Worm (Caenorhabditis elegans) whole organism, L2 larva: Measurements from ENCODE around the gene F44E5.5.

Source experiments
- R02D3.7 ChIP-seq: fragments of 150-350 bp; optimal IDR thresholded peaks from 2 replicates; lab custom pipeline; 2014; ENCODE audit warnings: missing biosample characterization, missing genetic modification characterization
- alr-1 ChIP-seq: fragments of 150-350 bp; optimal IDR thresholded peaks from 2 replicates; lab custom pipeline; 2014; ENCODE audit warnings: missing biosample characterization, missing genetic modification characterization
- dmd-4 ChIP-seq: sonication (generic microtip); optimal IDR thresholded peaks from 2 replicates; lab custom pipeline; 2017; ENCODE audit warnings: missing biosample characterization, missing genetic modification characterization
- egl-27 ChIP-seq: sonication (generic microtip); optimal IDR thresholded peaks from 3 replicates; lab custom pipeline; 2017; ENCODE audit warnings: missing biosample characterization, missing genetic modification reagents, missing genetic modification characterization
- elt-1 ChIP-seq: fragments of 150-350 bp; optimal IDR thresholded peaks from 2 replicates; lab custom pipeline; 2014; ENCODE audit warnings: missing biosample characterization, missing genetic modification characterization
- fos-1 ChIP-seq: fragments of 150-350 bp; optimal IDR thresholded peaks from 2 replicates; lab custom pipeline; 2014; ENCODE audit warnings: missing biosample characterization, missing genetic modification characterization
- lin-39 ChIP-seq: fragments of 150-350 bp; optimal IDR thresholded peaks from 2 replicates; lab custom pipeline; 2014; ENCODE audit warnings: missing biosample characterization, missing genetic modification reagents, missing genetic modification characterization
- sma-3 ChIP-seq: sonication (generic microtip); optimal IDR thresholded peaks from 2 replicates; lab custom pipeline; 2016; ENCODE audit warnings: missing genetic modification reagents, missing genetic modification characterization, missing compliant biosample characterization
- unc-55 ChIP-seq: fragments of 150-350 bp; sonication (generic microtip); optimal IDR thresholded peaks from 3 replicates; lab custom pipeline; 2014; ENCODE audit warnings: missing biosample characterization, missing genetic modification reagents, missing genetic modification characterization
- unc-62 ChIP-seq: fragments of 150-350 bp; optimal IDR thresholded peaks from 2 replicates; lab custom pipeline; 2014; ENCODE audit warnings: missing biosample characterization, missing genetic modification reagents, missing genetic modification characterization
- zag-1 ChIP-seq: fragments of 150-350 bp; optimal IDR thresholded peaks from 2 replicates; lab custom pipeline; 2014; ENCODE audit warnings: missing biosample characterization, missing genetic modification characterization

ce11 chrII:11726470-11727106 lies 32.9 kb upstream of the F44E5.5 start, which contains the start of gene F13D12.5:
- no peak for TF ChIP-seq elt-1 (tag; lab: Kevin White, UChicago)
- no peak for TF ChIP-seq unc-62
- no peak for TF ChIP-seq fos-1 (tag; lab: Kevin White, UChicago)
- no peak for TF ChIP-seq alr-1 (tag; lab: Kevin White, UChicago)
- TF ChIP-seq R02D3.7 (tag; lab: Kevin White, UChicago), result no peak
- no peak for TF ChIP-seq unc-55 (GFP tag; lab: Kevin White, UChicago)
- no peak for TF ChIP-seq sma-3
- TF ChIP-seq lin-39 (tag; lab: Kevin White, UChicago), result no peak
- TF ChIP-seq zag-1 (tag; lab: Kevin White, UChicago), result no peak
- TF ChIP-seq egl-27, result no peak
- TF ChIP-seq dmd-4 (tag; lab: Kevin White, UChicago), result no peak
